Fruit fly (Drosophila melanogaster): ENCODE results near the gene CG42740.

Gene CG42740

dm6 chr3R:30386759-30387437 lies 35.9 kb downstream of the CG42740 start (continued):
- no peak for TF ChIP-seq CG10267 (tag; optimal IDR thresholded peaks at IDR 0.05)
- TF ChIP-seq psq (GFP tag; optimal IDR thresholded peaks at IDR 0.05) = no peak
- no peak for TF ChIP-seq Mes4 (GFP tag; optimal IDR thresholded peaks at IDR 0.05)
- peak; percentile 11 for TF ChIP-seq kni (GFP tag; optimal IDR thresholded peaks at IDR 0.05)
- TF ChIP-seq CG42726 (GFP tag; IDR thresholded peaks at IDR 0.05; ENCODE audit: partially characterized antibody) = no peak
- TF ChIP-seq Ets97D (GFP tag; optimal IDR thresholded peaks at IDR 0.05) = no peak
- TF ChIP-seq tna (GFP tag; IDR thresholded peaks at IDR 0.05; ENCODE audit: partially characterized antibody) = no peak
- no peak for TF ChIP-seq CG17912 (GFP tag; optimal IDR thresholded peaks at IDR 0.05)
- no peak for TF ChIP-seq B-H2 (GFP tag; optimal IDR thresholded peaks at IDR 0.05)
- TF ChIP-seq CG6683 (GFP tag; optimal IDR thresholded peaks at IDR 0.05) = no peak
- TF ChIP-seq crol (GFP tag; IDR thresholded peaks at IDR 0.05) = no peak; the same call in 1 of the 2 replicates
- no peak for TF ChIP-seq Kr (GFP tag; optimal IDR thresholded peaks at IDR 0.05)
- TF ChIP-seq CG34376 (GFP tag; optimal IDR thresholded peaks at IDR 0.05) = no peak
- TF ChIP-seq CG31388 (GFP tag; optimal IDR thresholded peaks at IDR 0.05) = no peak
- TF ChIP-seq al (GFP tag; IDR thresholded peaks at IDR 0.05) = no peak
- no peak for TF ChIP-seq crc (GFP tag; optimal IDR thresholded peaks at IDR 0.05)
- no peak for TF ChIP-seq unpg (GFP tag; optimal IDR thresholded peaks at IDR 0.05)
- TF ChIP-seq chn (GFP tag; optimal IDR thresholded peaks at IDR 0.05) = no peak
- peak; percentile 66 for TF ChIP-seq Rfx (GFP tag; IDR thresholded peaks at IDR 0.05)
- no peak for TF ChIP-seq HLH54F (GFP tag; optimal IDR thresholded peaks at IDR 0.05)
- TF ChIP-seq luna (GFP tag; optimal IDR thresholded peaks at IDR 0.05) = no peak
- TF ChIP-seq CG18011 (GFP tag; optimal IDR thresholded peaks at IDR 0.05) = no peak
- no peak for TF ChIP-seq CG10366 (GFP tag; IDR thresholded peaks at IDR 0.05)
- TF ChIP-seq CG16813 (GFP tag; IDR thresholded peaks at IDR 0.05; ENCODE audit: partially characterized antibody) = no peak
- TF ChIP-seq CG15073 (GFP tag; optimal IDR thresholded peaks at IDR 0.05) = no peak
- TF ChIP-seq zfh1 (GFP tag; IDR thresholded peaks at IDR 0.05) = no peak
- TF ChIP-seq btn (GFP tag; optimal IDR thresholded peaks at IDR 0.05) = no peak
- TF ChIP-seq salm (tag; optimal IDR thresholded peaks at IDR 0.05) = no peak
- TF ChIP-seq Asciz (GFP tag; optimal IDR thresholded peaks at IDR 0.05) = no peak
- no peak for TF ChIP-seq CG14667 (GFP tag; IDR thresholded peaks at IDR 0.05)
- no peak for TF ChIP-seq Hmx (GFP tag; optimal IDR thresholded peaks at IDR 0.05)
- TF ChIP-seq sd (tag; optimal IDR thresholded peaks at IDR 0.05) = peak; percentile 27
- TF ChIP-seq CG7556 (GFP tag; optimal IDR thresholded peaks at IDR 0.05) = no peak
- TF ChIP-seq insv (GFP tag; optimal IDR thresholded peaks at IDR 0.05) = no peak
- no peak for TF ChIP-seq CG18262 (tag; optimal IDR thresholded peaks at IDR 0.05)
- no peak for TF ChIP-seq Hand (GFP tag; optimal IDR thresholded peaks at IDR 0.05)
- TF ChIP-seq onecut (GFP tag; IDR thresholded peaks at IDR 0.05) = no peak
- TF ChIP-seq Gsc (GFP tag; IDR thresholded peaks at IDR 0.05) = no peak
- TF ChIP-seq ems (GFP tag; optimal IDR thresholded peaks at IDR 0.05) = no peak
- TF ChIP-seq CG12299 (tag; optimal IDR thresholded peaks at IDR 0.05) = no peak
- no peak for TF ChIP-seq CG31224 (GFP tag; IDR thresholded peaks at IDR 0.05)
- no peak for TF ChIP-seq hkb (optimal IDR thresholded peaks at IDR 0.05)
- no peak for TF ChIP-seq hkb (GFP tag; IDR thresholded peaks at IDR 0.05)
- no peak for TF ChIP-seq H15 (GFP tag; IDR thresholded peaks at IDR 0.05)
- no peak for TF ChIP-seq CG14441 (GFP tag; IDR thresholded peaks at IDR 0.05)
- no peak for TF ChIP-seq ash1 (GFP tag; optimal IDR thresholded peaks at IDR 0.05)
- TF ChIP-seq CG18619 (GFP tag; optimal IDR thresholded peaks at IDR 0.05) = no peak
- no peak for TF ChIP-seq CG34422 (GFP tag; IDR thresholded peaks at IDR 0.05)
- no peak for TF ChIP-seq CG11093 (GFP tag; IDR thresholded peaks at IDR 0.05)
- no peak for TF ChIP-seq Atf3 (GFP tag; optimal IDR thresholded peaks at IDR 0.05)
- no peak for TF ChIP-seq mam (GFP tag; optimal IDR thresholded peaks at IDR 0.05)
- TF ChIP-seq CG16779 (GFP tag; IDR thresholded peaks at IDR 0.05) = no peak

All from whole organism, embryonic.